Worm (Caenorhabditis elegans) whole organism, late embryonic: ENCODE results near the gene mlc-7.

Source experiments
- C08G9.2 ChIP-seq: sonication (generic microtip); optimal IDR thresholded peaks from 2 replicates; lab custom pipeline; 2016; ENCODE audit warnings: mild to moderate bottlenecking, missing genetic modification characterization, moderate library complexity, missing compliant biosample characterization
- F13H6.1 ChIP-seq: sonication (generic microtip); optimal IDR thresholded peaks from 2 replicates; lab custom pipeline; 2016; ENCODE audit warnings: missing genetic modification characterization, missing compliant biosample characterization
- Y22D7AL.16 ChIP-seq: sonication (generic microtip); optimal IDR thresholded peaks from 2 replicates; lab custom pipeline; 2016; ENCODE audit warnings: missing genetic modification characterization, missing compliant biosample characterization
- ahr-1 ChIP-seq: sonication (generic microtip); optimal IDR thresholded peaks from 2 replicates; lab custom pipeline; 2016; ENCODE audit warnings: missing genetic modification characterization, missing compliant biosample characterization
- ama-1 ChIP-seq: fragments of 150-350 bp; optimal IDR thresholded peaks from 2 replicates; lab custom pipeline; 2014
- ceh-14 ChIP-seq: sonication (generic microtip); optimal IDR thresholded peaks from 2 replicates; lab custom pipeline; 2016; ENCODE audit warnings: missing genotype, missing genetic modification characterization, missing compliant biosample characterization
- ceh-19 ChIP-seq: fragments of 200-800 bp; sonication (Bioruptor generic); optimal IDR thresholded peaks from 2 replicates; lab custom pipeline; 2018; ENCODE audit warnings: mild to moderate bottlenecking, missing genetic modification characterization, missing compliant biosample characterization
- ceh-2 ChIP-seq: sonication (generic microtip); optimal IDR thresholded peaks from 2 replicates; lab custom pipeline; 2016; ENCODE audit warnings: missing genotype, missing genetic modification characterization, missing compliant biosample characterization
- ceh-24 ChIP-seq: sonication (generic microtip); optimal IDR thresholded peaks from 2 replicates; lab custom pipeline; 2016; ENCODE audit warnings: mild to moderate bottlenecking, missing genetic modification characterization, missing compliant biosample characterization
- ceh-30 ChIP-seq: fragments of 150-350 bp; optimal IDR thresholded peaks from 2 replicates; lab custom pipeline; 2014; ENCODE audit warnings: missing biosample characterization, missing genetic modification characterization
- ceh-31 ChIP-seq: sonication (generic microtip); optimal IDR thresholded peaks from 2 replicates; lab custom pipeline; 2016; ENCODE audit warnings: missing genetic modification characterization, missing compliant biosample characterization
- ceh-48 ChIP-seq: sonication (generic microtip); optimal IDR thresholded peaks from 2 replicates; lab custom pipeline; 2016; ENCODE audit warnings: missing genetic modification characterization, inconsistent platforms, missing compliant biosample characterization
- ceh-9 ChIP-seq: sonication (generic microtip); optimal IDR thresholded peaks from 2 replicates; lab custom pipeline; 2016; ENCODE audit warnings: mild to moderate bottlenecking, missing genetic modification characterization, inconsistent platforms, missing compliant biosample characterization
- che-1 ChIP-seq: sonication (generic microtip); optimal IDR thresholded peaks from 2 replicates; lab custom pipeline; 2016; ENCODE audit warnings: mild to moderate bottlenecking, missing genetic modification characterization, missing compliant biosample characterization
- elt-4 ChIP-seq: sonication (generic microtip); optimal IDR thresholded peaks from 2 replicates; lab custom pipeline; 2016; ENCODE audit warnings: missing genetic modification characterization, missing compliant biosample characterization
- ets-4 ChIP-seq: sonication (generic microtip); optimal IDR thresholded peaks from 2 replicates; lab custom pipeline; 2016; ENCODE audit warnings: missing genetic modification characterization, missing compliant biosample characterization
- fkh-6 ChIP-seq: sonication (generic microtip); optimal IDR thresholded peaks from 2 replicates; lab custom pipeline; 2016; ENCODE audit warnings: missing genetic modification characterization, missing compliant biosample characterization
- hlh-13 ChIP-seq: fragments of 200-800 bp; sonication (Bioruptor generic); optimal IDR thresholded peaks from 2 replicates; lab custom pipeline; 2018; ENCODE audit warnings: mild to moderate bottlenecking, missing genetic modification characterization, missing compliant biosample characterization
- hlh-15 ChIP-seq: sonication (generic microtip); optimal IDR thresholded peaks from 2 replicates; lab custom pipeline; 2016; ENCODE audit warnings: missing genetic modification characterization, missing compliant biosample characterization
- hlh-30 ChIP-seq: sonication (generic microtip); optimal IDR thresholded peaks from 2 replicates; lab custom pipeline; 2017; ENCODE audit warnings: antibody characterized with exemption, missing genetic modification characterization, missing compliant biosample characterization; ENCODE audit not compliant: insufficient read depth
- hlh-6 ChIP-seq: sonication (generic microtip); optimal IDR thresholded peaks from 2 replicates; lab custom pipeline; 2016; ENCODE audit warnings: missing genotype, missing genetic modification characterization, missing compliant biosample characterization
- lim-6 ChIP-seq: sonication (generic microtip); optimal IDR thresholded peaks from 2 replicates; lab custom pipeline; 2016; ENCODE audit warnings: missing genetic modification characterization, missing compliant biosample characterization
- madf-2 ChIP-seq: sonication (generic microtip); optimal IDR thresholded peaks from 2 replicates; lab custom pipeline; 2017; ENCODE audit warnings: missing genetic modification characterization, missing compliant biosample characterization
- nhr-11 ChIP-seq: fragments of 150-350 bp; optimal IDR thresholded peaks from 2 replicates; lab custom pipeline; 2014; ENCODE audit warnings: missing biosample characterization, missing genetic modification characterization
- nhr-232 ChIP-seq: sonication (generic microtip); optimal IDR thresholded peaks from 2 replicates; lab custom pipeline; 2016; ENCODE audit warnings: missing genetic modification characterization, missing compliant biosample characterization
- pag-3 ChIP-seq: sonication (generic microtip); optimal IDR thresholded peaks from 2 replicates; lab custom pipeline; 2016; ENCODE audit warnings: missing compliant biosample characterization, missing genetic modification characterization, borderline replicate concordance
- pat-9 ChIP-seq: fragments of 200-800 bp; sonication (Bioruptor generic); optimal IDR thresholded peaks from 2 replicates; lab custom pipeline; 2018; ENCODE audit warnings: mild to moderate bottlenecking, missing genetic modification characterization, moderate library complexity, missing compliant biosample characterization
- pha-2 ChIP-seq: sonication (generic microtip); optimal IDR thresholded peaks from 2 replicates; lab custom pipeline; 2017; ENCODE audit warnings: mild to moderate bottlenecking, missing genetic modification characterization, missing compliant biosample characterization
- pha-4 ChIP-seq: fragments of 150-350 bp; optimal IDR thresholded peaks from 2 replicates; lab custom pipeline; 2018; ENCODE audit warnings: missing biosample characterization, missing genetic modification reagents, missing genetic modification characterization
- ref-2 ChIP-seq: sonication (generic microtip); optimal IDR thresholded peaks from 2 replicates; lab custom pipeline; 2016; ENCODE audit warnings: missing genetic modification characterization, missing compliant biosample characterization
- rnt-1 ChIP-seq: sonication (generic microtip); optimal IDR thresholded peaks from 2 replicates; lab custom pipeline; 2016; ENCODE audit warnings: missing genetic modification characterization, missing compliant biosample characterization
- syd-9 ChIP-seq: sonication (generic microtip); optimal IDR thresholded peaks from 2 replicates; lab custom pipeline; 2016; ENCODE audit warnings: mild to moderate bottlenecking, missing genetic modification characterization, moderate library complexity, missing compliant biosample characterization
- tbx-2 ChIP-seq: sonication (generic microtip); optimal IDR thresholded peaks from 2 replicates; lab custom pipeline; 2016; ENCODE audit warnings: missing genetic modification characterization, missing compliant biosample characterization
- ttx-3 ChIP-seq: sonication (generic microtip); optimal IDR thresholded peaks from 2 replicates; lab custom pipeline; 2016; ENCODE audit warnings: missing genetic modification reagents, missing genetic modification characterization, missing compliant biosample characterization
- unc-3 ChIP-seq, 2 experiments: fragments of 200-800 bp in 1 of 2; sonication (Bioruptor generic) in 1 of 2; sonication (generic microtip) in 1 of 2; conservative IDR thresholded peaks in 1 of 2; optimal IDR thresholded peaks in 1 of 2; 2 replicates each; pipeline versions ENCODE4 v1.3.6 to Lab custom; 2016 to 2022; ENCODE audit warnings: missing compliant biosample characterization in 2 of 2, missing genetic modification characterization in 2 of 2, missing genetic modification reagents in 1 of 2
- unc-42 ChIP-seq: sonication (generic microtip); optimal IDR thresholded peaks from 2 replicates; lab custom pipeline; 2016; ENCODE audit warnings: missing genotype, missing genetic modification characterization, missing compliant biosample characterization
- unc-55 ChIP-seq: sonication (generic microtip); optimal IDR thresholded peaks from 2 replicates; lab custom pipeline; 2017; ENCODE audit warnings: missing biosample characterization, missing genetic modification reagents, missing genetic modification characterization
- zip-5 ChIP-seq: sonication (generic microtip); optimal IDR thresholded peaks from 2 replicates; lab custom pipeline; 2016; ENCODE audit warnings: missing genetic modification characterization, missing compliant biosample characterization

Gene mlc-7

DNA sequence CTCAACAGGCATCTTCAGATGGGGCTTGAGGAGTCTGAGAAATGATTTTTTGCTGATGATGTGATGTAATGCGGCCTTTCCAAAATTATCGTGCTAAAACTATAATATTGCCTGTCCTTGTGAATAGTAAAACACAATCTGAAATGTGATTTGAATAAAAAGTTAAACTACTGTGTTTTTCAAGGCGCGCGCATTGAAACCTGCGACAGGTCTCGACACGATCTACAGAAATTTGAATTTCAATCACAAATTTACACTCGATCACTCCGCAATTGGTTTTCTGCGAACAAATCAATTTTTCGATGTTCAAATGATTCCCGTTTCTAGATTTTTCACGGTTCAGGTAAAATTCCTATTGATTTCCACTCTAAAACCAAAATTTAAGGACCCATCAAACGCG is 4.4 kb downstream of the mlc-7 start, which contains the start of gene toca-2:
TSS of gene toca-2 (plus strand) at position 208 of the 400 bp plus-strand sequence.
- no peak for TF ChIP-seq ceh-2 (tag; lab: Kevin White, UChicago)
- TF ChIP-seq pha-2: no peak
- TF ChIP-seq ceh-30 (tag; lab: Kevin White, UChicago): no peak
- TF ChIP-seq hlh-30 (tag; lab: Kevin White, UChicago): no peak
- TF ChIP-seq unc-42 (tag; lab: Kevin White, UChicago): no peak
- no peak for TF ChIP-seq ceh-9 (tag; lab: Kevin White, UChicago)
- no peak for TF ChIP-seq ceh-48 (tag; lab: Kevin White, UChicago)
- no peak for TF ChIP-seq ceh-24
- no peak for TF ChIP-seq F13H6.1 (tag; lab: Kevin White, UChicago)
- no peak for TF ChIP-seq nhr-11 (tag; lab: Kevin White, UChicago)
- TF ChIP-seq nhr-232 (tag; lab: Kevin White, UChicago): no peak
- TF ChIP-seq pha-4: no peak
- no peak for TF ChIP-seq lim-6 (tag; lab: Kevin White, UChicago)
- no peak for TF ChIP-seq hlh-15 (tag; lab: Kevin White, UChicago)
- TF ChIP-seq, all 69 proteins: peak for 0

- TF ChIP-seq Y22D7AL.16: no peak
- TF ChIP-seq hlh-13 (GFP tag; lab: Kevin White, UChicago): no peak
- TF ChIP-seq ceh-48 (tag; lab: Kevin White, UChicago): no peak
- TF ChIP-seq tbx-2 (tag; lab: Kevin White, UChicago): no peak
- TF ChIP-seq, all 69 proteins: peak for 0
Observed at ce11 chrIII:13759691-13760090, 8.4 kb downstream of the mlc-7 start.

- no peak for TF ChIP-seq unc-55 (GFP tag; lab: Kevin White, UChicago)
- TF ChIP-seq elt-4: no peak
- TF ChIP-seq pag-3 (tag; lab: Kevin White, UChicago): no peak
- TF ChIP-seq che-1: no peak
- no peak for TF ChIP-seq rnt-1 (tag; lab: Kevin White, UChicago)
- no peak for TF ChIP-seq ceh-14 (tag; lab: Kevin White, UChicago)
- no peak for TF ChIP-seq ttx-3 (tag; lab: Kevin White, UChicago)
- TF ChIP-seq C08G9.2: no peak
- no peak for TF ChIP-seq zip-5 (tag; lab: Kevin White, UChicago)
- TF ChIP-seq ref-2 (tag; lab: Kevin White, UChicago): no peak
- no peak for TF ChIP-seq ceh-19 (GFP tag; lab: Kevin White, UChicago)
- TF ChIP-seq unc-42 (tag; lab: Kevin White, UChicago): no peak
- no peak for TF ChIP-seq ceh-31
- TF ChIP-seq hlh-6 (tag; lab: Kevin White, UChicago): no peak
- TF ChIP-seq ahr-1 (tag; lab: Kevin White, UChicago): no peak
- no peak for TF ChIP-seq syd-9 (tag; lab: Kevin White, UChicago)
- no peak for TF ChIP-seq madf-2 (tag; lab: Kevin White, UChicago)
- no peak for TF ChIP-seq pat-9 (tag; lab: Kevin White, UChicago)
- no peak for TF ChIP-seq ama-1 (lab: Kevin White, UChicago)
- TF ChIP-seq ets-4 (tag; lab: Kevin White, UChicago): no peak
Observed at ce11 chrIII:13761022-13761421, 9.8 kb downstream of the mlc-7 start.

- TF ChIP-seq hlh-6 (tag; lab: Kevin White, UChicago) (no peak), hlh-13 (GFP tag; lab: Kevin White, UChicago) (no peak), unc-3 (GFP tag; conservative IDR thresholded peaks at IDR 0.05; lab: Robert Waterston, UW) (no peak), unc-3 (tag; optimal IDR thresholded peaks at IDR 0.05; lab: Kevin White, UChicago) (no peak), che-1 (no peak), ceh-31 (no peak), ceh-24 (no peak), fkh-6 (tag; lab: Kevin White, UChicago) (no peak), elt-4 (no peak)
Observed at ce11 chrIII:13762046-13762445, 10.8 kb downstream of the mlc-7 start, which contains the start of gene dbn-1. dbn-1 (minus strand) TSS chrIII:13762069.
